Worm (Caenorhabditis elegans) whole organism, L2 larva: ENCODE results near the gene fbxa-106.

Experiments used
- ama-1 ChIP-seq: fragments of 150-350 bp; optimal IDR thresholded peaks from 2 replicates; lab custom pipeline; 2018; ENCODE audit warnings: inconsistent platforms
- egl-27 ChIP-seq: sonication (generic microtip); optimal IDR thresholded peaks from 3 replicates; lab custom pipeline; 2017; ENCODE audit warnings: missing biosample characterization, missing genetic modification reagents, missing genetic modification characterization
- lin-13 ChIP-seq: fragments of 150-350 bp; optimal IDR thresholded peaks from 2 replicates; lab custom pipeline; 2014; ENCODE audit warnings: missing biosample characterization, missing genetic modification reagents, missing genetic modification characterization
- lsy-2 ChIP-seq, 2 experiments: fragments of 150-350 bp in 1 of 2; sonication (generic microtip) in 1 of 2; optimal IDR thresholded peaks; 2 replicates each; lab custom pipeline; 2014 to 2017; ENCODE audit warnings: missing biosample characterization in 2 of 2, missing genetic modification characterization in 2 of 2
- mbf-1 ChIP-seq: sonication (generic microtip); optimal IDR thresholded peaks from 2 replicates; lab custom pipeline; 2017; ENCODE audit warnings: missing biosample characterization, missing genetic modification characterization
- mdl-1 ChIP-seq, 2 experiments: fragments of 150-350 bp in 1 of 2; sonication (generic microtip) in 1 of 2; optimal IDR thresholded peaks; 2 replicates each; lab custom pipeline; 2017; ENCODE audit warnings: missing biosample characterization in 2 of 2, missing genetic modification characterization in 2 of 2
- nhr-11 ChIP-seq: fragments of 150-350 bp; optimal IDR thresholded peaks from 2 replicates; lab custom pipeline; 2014; ENCODE audit warnings: missing biosample characterization, missing genetic modification characterization
- nhr-23 ChIP-seq: fragments of 150-350 bp; optimal IDR thresholded peaks from 2 replicates; lab custom pipeline; 2014; ENCODE audit warnings: missing biosample characterization, missing genetic modification reagents, missing genetic modification characterization
- nhr-25 ChIP-seq: fragments of 150-350 bp; sonication (generic microtip); optimal IDR thresholded peaks from 3 replicates; lab custom pipeline; 2014; ENCODE audit warnings: missing biosample characterization, missing genetic modification characterization
- nhr-77 ChIP-seq: fragments of 150-350 bp; optimal IDR thresholded peaks from 2 replicates; lab custom pipeline; 2014; ENCODE audit warnings: missing biosample characterization, missing genetic modification characterization
- snpc-4 ChIP-seq: fragments of 150-350 bp; optimal IDR thresholded peaks from 2 replicates; lab custom pipeline; 2014; ENCODE audit warnings: missing biosample characterization, missing genetic modification characterization
- unc-39 ChIP-seq: fragments of 150-350 bp; optimal IDR thresholded peaks from 2 replicates; lab custom pipeline; 2014; ENCODE audit warnings: missing biosample characterization, missing genetic modification characterization

ce11 chrV:18085150-18085833 is at the start of gene fbxa-106:
- TF ChIP-seq lsy-2 (tag; optimal IDR thresholded peaks at IDR 0.05; lab: Kevin White, UChicago) (no peak), mbf-1 (no peak), nhr-77 (tag; lab: Kevin White, UChicago) (no peak), egl-27 (tag; lab: Kevin White, UChicago) (no peak), nhr-11 (tag; lab: Kevin White, UChicago) (no peak), snpc-4 (tag; lab: Kevin White, UChicago) (no peak), nhr-25 (tag; lab: Kevin White, UChicago) (no peak), unc-39 (tag; lab: Kevin White, UChicago) (no peak), nhr-23 (tag; lab: Kevin White, UChicago) (no peak), ama-1 (lab: Kevin White, UChicago) (no peak), lin-13 (GFP tag; lab: Kevin White, UChicago) (no peak), mdl-1 (tag; optimal IDR thresholded peaks at IDR 0.05; lab: Kevin White, UChicago) (no peak)
